Fruit fly (Drosophila melanogaster): ENCODE data around the gene CG34345.

Gene CG34345

DNA sequence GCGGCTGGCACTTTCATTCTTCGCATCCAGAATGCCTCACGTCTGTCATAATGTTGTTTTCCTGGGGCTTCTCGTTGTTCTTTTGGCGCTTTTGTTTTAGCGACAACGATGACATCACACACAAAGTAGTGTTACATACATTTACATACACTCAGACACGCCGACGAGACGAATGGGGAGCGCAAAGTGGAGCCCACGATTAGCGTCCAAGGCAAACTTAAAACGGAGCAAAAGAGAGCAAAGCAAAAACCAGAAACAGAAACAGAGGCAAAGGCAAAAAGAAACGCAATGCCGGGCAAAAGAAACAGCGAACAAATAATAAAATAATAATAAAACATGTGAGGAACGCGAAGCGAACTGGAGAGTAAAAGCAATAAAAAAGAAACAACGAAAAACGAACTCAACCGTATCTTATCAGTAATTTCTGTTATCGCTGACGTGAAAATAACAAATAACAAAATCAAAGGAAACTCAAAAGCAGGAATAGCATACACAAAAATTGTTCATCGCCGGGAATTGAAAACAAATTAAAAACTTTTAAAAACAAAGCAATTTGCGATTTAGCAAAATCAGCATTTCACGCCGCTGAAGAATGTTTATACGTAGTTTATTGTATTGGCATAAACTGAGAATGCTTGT is 21.6 kb downstream of the CG34345 start:
- no peak for TF ChIP-seq CTCF (optimal IDR thresholded peaks at IDR 0.05)
- TF ChIP-seq CG8478 (optimal IDR thresholded peaks at IDR 0.05), result no peak

DNA sequence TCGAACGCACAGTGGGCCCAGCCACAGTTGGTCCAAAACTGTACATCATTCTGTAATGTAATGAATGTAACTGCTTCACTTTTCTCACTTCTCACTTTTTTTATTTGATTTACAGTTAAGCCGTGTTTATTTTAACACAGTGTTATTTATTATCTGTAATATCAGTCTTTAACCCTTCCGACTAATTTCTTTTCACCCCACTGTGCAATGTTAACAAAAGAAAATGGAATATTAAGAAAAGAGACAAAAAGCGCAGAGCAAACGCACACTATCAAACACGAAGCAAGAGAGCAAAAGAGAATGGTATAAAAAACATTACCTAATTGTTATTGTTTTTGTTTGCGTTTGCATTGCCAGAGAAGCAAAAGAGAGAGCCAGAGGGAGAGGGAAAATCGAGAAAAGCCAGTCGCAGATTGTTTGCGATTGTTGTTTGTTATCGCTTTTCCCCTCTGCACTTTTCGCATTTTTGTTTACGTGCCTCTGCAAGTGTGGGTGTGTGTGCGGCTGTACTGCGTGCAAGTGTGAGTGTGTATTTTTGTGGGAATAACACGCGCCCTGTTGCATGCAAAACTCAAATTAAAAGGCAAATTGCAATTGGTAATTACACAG is 24.3 kb downstream of the CG34345 start:
- TF ChIP-seq CTCF (optimal IDR thresholded peaks at IDR 0.05), result no peak

DNA sequence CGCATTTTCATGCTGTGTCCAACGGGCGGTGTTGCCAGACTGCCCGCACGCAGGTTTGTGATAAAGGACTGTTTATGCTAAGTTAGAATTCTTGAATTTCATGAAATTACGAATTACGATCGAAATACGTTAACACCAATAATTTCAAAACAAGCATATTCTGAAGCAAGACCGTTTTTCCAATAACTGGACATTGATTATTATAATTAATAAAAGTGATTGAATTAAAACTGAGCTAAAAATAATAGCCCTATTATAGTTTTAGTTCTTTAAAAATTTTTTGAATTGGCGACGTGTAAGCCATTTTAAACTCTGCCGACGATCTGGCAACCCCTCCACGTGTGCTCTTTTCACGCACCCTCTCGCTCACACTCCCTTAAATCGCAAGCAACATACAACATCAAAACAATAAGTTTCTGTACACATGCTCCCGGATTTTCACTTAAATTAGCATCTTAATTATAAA is 25.3 kb downstream of the CG34345 start:
- TF ChIP-seq CG8478 (optimal IDR thresholded peaks at IDR 0.05) (no peak), CTCF (optimal IDR thresholded peaks at IDR 0.05) (no peak)

DNA sequence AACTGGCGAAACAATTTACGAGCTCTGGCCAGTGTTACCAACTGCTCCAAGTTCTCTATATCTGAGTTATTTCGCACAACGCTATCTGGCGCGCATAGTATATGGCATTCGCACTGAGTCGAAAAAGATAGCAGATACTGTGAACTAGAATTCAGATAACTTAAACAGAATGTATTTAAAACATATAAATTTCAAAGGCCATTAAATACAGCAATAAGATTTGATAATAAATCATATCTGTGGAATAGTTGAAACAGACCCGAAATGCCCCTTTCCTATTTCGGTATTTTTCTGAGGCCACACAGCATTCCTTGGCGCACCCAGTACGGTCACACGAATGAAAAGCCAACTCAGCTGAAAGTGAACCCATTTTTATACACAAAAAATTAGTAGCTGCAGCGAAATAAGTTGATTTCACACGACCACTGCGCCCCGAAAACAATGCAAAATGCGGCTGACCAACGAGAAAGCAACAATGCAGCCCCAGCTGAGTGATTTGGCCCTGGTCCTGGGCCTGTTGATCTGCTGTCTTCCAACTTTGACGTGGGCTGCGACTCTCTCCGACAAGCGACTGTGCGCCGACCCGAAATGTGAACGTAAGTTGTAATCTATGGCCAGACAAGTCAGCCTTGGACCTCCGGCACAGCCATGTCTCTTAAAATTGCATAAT is 26.3 kb downstream of the CG34345 start, which contains the start of the genes CG31635 and Tango1:
CG31635 (minus strand) TSS at position 30 of the 670 bp plus-strand sequence.
Tango1 (plus strand) TSS at position 304 of the 670 bp plus-strand sequence.
- TF ChIP-seq CTCF (optimal IDR thresholded peaks at IDR 0.05) (no peak), CG8478 (optimal IDR thresholded peaks at IDR 0.05) (no peak)

DNA sequence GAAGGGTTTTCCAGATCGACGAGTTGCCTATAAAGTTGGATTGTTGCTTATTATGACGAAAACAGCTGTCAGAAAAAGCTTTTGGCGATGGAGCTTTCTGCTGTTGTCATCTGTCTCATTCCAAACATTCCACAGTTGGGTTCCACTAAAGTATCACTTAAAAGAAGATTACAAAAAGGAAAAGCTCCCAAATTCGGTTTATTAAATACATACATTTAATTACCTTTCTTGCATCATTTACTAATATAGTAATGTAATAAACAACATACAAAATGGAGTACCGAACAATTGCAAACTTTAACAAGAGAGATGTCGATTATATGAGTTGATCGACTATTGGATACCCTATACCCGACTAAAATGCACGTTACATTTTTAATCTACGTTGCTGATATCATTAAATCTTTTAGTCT is 33.4 kb downstream of the CG34345 start, which contains the start of gene CG31633:
CG31633 (minus strand) TSS at position 58 of the 413 bp plus-strand sequence.
- TF ChIP-seq CG8478 (optimal IDR thresholded peaks at IDR 0.05) (no peak), CTCF (optimal IDR thresholded peaks at IDR 0.05) (no peak)

DNA sequence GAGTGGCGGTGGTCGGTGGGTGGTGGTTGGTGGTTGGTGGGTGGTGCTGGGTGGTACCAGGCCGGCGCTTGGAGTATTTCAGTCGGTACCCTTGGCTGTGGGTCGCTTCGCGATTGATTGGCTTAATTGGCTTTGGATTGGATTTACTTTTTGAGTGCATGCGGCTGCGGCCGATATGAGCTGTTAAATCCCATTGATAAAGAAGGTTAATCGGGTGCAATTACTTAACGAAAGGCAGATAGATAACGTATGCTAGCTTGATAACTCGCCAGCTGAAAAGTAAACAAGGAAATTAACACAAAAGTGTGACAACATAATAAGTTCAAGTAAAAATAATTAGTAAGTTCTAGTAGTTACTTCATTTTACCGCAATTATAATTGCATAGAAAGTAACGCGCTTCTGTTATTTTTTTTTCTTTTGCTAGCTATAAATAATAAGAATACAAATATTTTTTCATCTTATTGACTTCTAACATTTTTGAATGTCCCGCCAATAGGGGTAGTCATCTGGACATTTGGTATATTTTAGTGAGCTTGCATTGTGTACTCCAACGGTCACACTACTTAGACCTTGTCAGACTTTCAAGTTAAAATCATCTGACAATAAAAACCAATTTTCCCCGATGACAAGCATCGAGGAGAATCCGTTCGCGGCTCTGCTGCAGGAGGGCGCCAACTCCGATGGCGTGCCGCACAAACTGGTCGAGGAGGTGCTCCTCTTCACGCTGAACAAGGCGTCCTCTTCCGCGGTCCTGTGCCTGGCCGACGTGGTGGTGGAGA is 35.2 kb downstream of the CG34345 start, which contains the start of the genes CG31636 and Ube4A:
CG31636 (minus strand) TSS at position 184 of the 780 bp plus-strand sequence.
Ube4A (plus strand) TSS at position 549 of the 780 bp plus-strand sequence.
- TF ChIP-seq CTCF (optimal IDR thresholded peaks at IDR 0.05) (no peak), CG8478 (optimal IDR thresholded peaks at IDR 0.05) (no peak)

DNA sequence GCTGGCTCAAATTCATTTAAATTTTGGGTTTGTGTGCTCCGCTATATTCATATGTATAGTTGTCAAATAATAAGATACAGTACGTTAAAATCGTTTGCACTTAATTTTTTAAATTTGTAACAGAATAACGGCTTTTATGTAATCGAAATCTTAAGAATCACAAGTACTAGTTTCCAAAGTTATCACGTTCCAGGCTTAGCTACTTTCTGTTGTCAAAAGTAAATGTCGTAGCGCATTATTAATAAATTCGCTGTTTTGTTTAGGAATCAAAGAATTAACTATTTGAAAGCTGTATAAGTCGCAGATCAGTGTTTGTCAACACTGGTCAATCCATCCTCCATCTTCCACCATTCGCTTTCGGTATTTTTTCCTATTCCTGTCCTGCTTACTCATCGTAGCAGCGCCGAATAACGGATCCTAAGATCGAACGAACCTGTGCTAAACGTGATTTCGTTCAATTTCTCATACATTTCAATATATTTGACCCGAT is 40.7 kb downstream of the CG34345 start, which contains the start of the genes CG13771, CG34310 and cup:
CG13771 (minus strand) TSS at position 51 of the 490 bp plus-strand sequence.
CG34310 (plus strand) TSS at position 103 of the 490 bp plus-strand sequence.
cup (plus strand) TSS at position 103 of the 490 bp plus-strand sequence.
- no peak for TF ChIP-seq CG8478 (optimal IDR thresholded peaks at IDR 0.05)
- TF ChIP-seq CTCF (optimal IDR thresholded peaks at IDR 0.05), result no peak

DNA sequence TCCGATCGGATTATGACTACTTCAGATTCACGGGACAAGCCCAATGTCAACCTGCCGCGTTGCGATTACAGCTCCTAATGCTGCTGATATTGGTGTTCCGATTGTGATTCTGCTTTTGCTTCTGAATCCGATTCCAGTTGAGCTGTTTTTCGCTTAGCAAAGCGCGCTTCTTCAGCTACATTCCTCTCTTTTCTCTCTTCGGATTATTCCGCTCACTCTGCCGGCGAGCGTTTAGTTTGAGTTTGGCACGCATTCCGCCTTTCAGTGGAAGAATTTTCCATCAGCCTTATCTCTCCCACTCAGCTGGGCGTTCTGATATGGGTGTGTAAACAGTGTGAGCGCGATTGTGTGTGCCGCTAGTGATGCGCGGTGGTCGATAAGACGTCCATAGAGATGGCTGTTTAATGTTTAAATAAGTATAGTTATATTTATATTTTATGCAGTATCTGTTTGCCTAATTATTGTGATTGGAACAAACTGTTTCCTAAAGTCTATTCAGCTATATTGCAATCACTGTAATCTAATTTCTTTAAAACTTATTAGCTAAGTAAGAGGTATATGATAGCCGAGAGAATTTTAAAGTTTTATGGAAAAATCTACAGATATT is 44.9 kb downstream of the CG34345 start, which contains the start of gene Galt:
Galt (minus strand) TSS at position 315 of the 607 bp plus-strand sequence.
- TF ChIP-seq CG8478 (optimal IDR thresholded peaks at IDR 0.05) (no peak), CTCF (optimal IDR thresholded peaks at IDR 0.05) (no peak)

DNA sequence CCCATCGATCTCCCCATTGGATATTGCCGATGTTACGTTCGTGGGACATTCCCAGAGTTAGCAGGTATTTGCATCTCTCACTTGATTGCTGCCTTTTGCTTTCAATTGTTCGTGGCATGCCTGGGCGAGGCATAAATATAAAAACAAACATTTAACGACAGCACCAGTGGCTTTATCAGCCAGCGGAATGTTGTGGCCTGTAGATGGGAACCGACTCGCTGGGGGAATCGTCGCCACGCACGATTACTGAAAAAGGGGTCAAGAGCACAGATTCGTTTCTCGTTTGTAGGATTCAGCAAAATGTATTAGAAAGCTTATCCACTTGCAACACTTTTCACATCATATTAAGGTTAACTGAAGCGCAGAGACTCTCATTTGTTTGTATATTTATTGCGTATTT is 48.5 kb downstream of the CG34345 start:
- TF ChIP-seq CG8478 (optimal IDR thresholded peaks at IDR 0.05) (no peak), CTCF (optimal IDR thresholded peaks at IDR 0.05) (no peak)

DNA sequence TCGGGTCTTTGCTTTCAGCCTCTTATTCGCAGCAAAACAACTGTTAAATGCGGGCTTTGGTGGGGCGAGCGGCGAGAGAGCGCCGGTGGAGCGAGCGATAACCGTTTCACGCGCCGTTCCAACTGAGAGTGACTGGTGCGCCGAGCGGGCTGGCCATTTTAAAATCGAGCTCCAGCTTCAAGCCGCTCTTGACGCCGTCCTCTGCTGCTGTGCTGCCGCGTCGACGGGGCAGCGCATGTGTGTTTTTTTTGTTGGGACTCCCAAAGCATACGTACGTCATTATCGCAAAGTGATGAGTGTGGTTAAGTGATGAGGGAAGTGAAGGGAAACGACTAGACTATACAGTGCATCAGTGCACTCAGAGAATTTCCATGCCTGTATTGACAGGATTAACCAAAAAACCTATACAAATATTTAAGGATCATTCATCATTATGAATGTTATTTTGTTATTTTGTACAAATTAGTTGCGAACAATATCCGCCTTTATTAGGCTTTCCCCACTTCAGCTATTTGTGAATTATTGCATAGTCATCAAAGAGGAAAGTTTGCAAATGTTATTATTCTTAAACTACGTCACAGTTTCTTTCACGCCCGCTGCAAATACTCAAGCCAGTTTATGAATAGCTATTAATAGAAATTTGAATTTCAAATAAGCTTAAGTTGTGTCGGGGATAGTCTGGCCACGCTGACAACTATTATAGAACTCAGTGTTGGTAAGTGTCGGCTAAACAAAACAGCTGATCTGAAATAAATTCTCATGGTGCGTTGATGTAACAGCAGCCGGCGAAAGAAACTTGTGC is 50.5 kb downstream of the CG34345 start, which contains the start of gene Spn27A:
Spn27A (minus strand) TSS at position 137 of the 802 bp plus-strand sequence.
- TF ChIP-seq CTCF (optimal IDR thresholded peaks at IDR 0.05) (no peak), CG8478 (optimal IDR thresholded peaks at IDR 0.05) (no peak)
